Worm (Caenorhabditis elegans) whole organism, L1 larva: ENCODE data around the gene sumv-2.

Experiments used
- elt-3 ChIP-seq, 6 experiments: fragments of 150-350 bp in 1 of 6; sonication (generic microtip); optimal IDR thresholded peaks; 2 replicates each; lab custom pipeline; 2017 to 2018; ENCODE audit warnings: missing biosample characterization in 6 of 6, missing genetic modification characterization in 6 of 6, inconsistent platforms in 1 of 6
- lin-15B ChIP-seq: fragments of 150-350 bp; sonication (generic microtip); optimal IDR thresholded peaks from 3 replicates; lab custom pipeline; 2014; ENCODE audit warnings: missing biosample characterization, missing genetic modification characterization

DNA sequence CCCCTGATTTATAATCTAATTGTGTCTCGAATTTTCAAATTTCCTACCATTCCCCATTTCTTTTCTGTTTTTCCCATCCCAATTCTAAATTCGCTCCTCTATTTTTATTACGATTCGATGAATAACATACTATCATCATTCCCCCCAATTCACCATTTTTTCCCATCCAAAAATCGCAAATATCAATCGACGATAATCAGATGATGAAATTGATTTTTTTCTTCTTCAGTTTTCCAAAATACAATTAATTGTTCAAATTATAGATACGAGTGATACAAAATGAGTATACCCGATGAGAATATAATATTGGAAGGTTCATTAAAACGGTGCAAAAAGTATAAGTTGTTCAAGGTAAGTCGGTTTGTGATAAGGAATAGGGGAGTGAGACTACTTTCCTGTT, 25.3 kb downstream of the sumv-2 start, which contains the start of gene soc-1:
- no peak for TF ChIP-seq lin-15B (tag; lab: Kevin White, UChicago)
- no peak for TF ChIP-seq elt-3 (tag; optimal IDR thresholded peaks at IDR 0.05; lab: Kevin White, UChicago)
